Worm (Caenorhabditis elegans) whole organism, L4 larva: ENCODE data around the gene nhr-103.

Source experiments
- D1046.2 ChIP-seq: fragments of 200-800 bp; sonication (Bioruptor generic); IDR thresholded peaks from 2 replicates; pipeline ENCODE4 v1.3.6; 2022; ENCODE audit warnings: missing genetic modification characterization, missing compliant biosample characterization
- F26F4.8 ChIP-seq: fragments of 200-800 bp; sonication (Bioruptor generic); conservative IDR thresholded peaks from 2 replicates; pipeline ENCODE4 v1.3.6; 2022; ENCODE audit warnings: missing genetic modification characterization, missing compliant biosample characterization
- Y105C5A.15 ChIP-seq: fragments of 200-800 bp; sonication (Bioruptor generic); IDR thresholded peaks from 2 replicates; pipeline ENCODE4 v1.3.6; 2022; ENCODE audit warnings: missing genetic modification characterization, missing compliant biosample characterization
- ZK337.2 ChIP-seq: fragments of 200-800 bp; sonication (Bioruptor generic); IDR thresholded peaks from 2 replicates; pipeline ENCODE4 v1.3.6; 2022; ENCODE audit warnings: missing genetic modification reagents, missing genetic modification characterization, missing compliant biosample characterization
- ZK546.5 ChIP-seq, 2 experiments: sonication (generic microtip); optimal IDR thresholded peaks; 2 replicates each; lab custom pipeline; 2017; ENCODE audit warnings: missing biosample characterization in 2 of 2, missing genetic modification characterization in 2 of 2
- aha-1 ChIP-seq: fragments of 150-350 bp; peaks from one replicate; lab custom pipeline; 2014; ENCODE audit warnings: missing biosample characterization, missing genetic modification characterization
- ama-1 ChIP-seq: fragments of 150-350 bp; optimal IDR thresholded peaks from 2 replicates; lab custom pipeline; 2014; ENCODE audit warnings: inconsistent platforms, mixed read lengths
- ceh-44 ChIP-seq: fragments of 200-800 bp; sonication (Bioruptor generic); IDR thresholded peaks from 2 replicates; pipeline ENCODE4 v1.3.6; 2022; ENCODE audit warnings: missing genetic modification reagents, missing genetic modification characterization, missing compliant biosample characterization
- ceh-82 ChIP-seq: sonication (generic microtip); optimal IDR thresholded peaks from 2 replicates; lab custom pipeline; 2017; ENCODE audit warnings: missing biosample characterization, missing genetic modification characterization
- ctbp-1 ChIP-seq: fragments of 200-800 bp; sonication (Bioruptor generic); IDR thresholded peaks from 2 replicates; pipeline ENCODE4 v1.3.6; 2022; ENCODE audit warnings: missing genetic modification reagents, missing genetic modification characterization, missing compliant biosample characterization
- daf-12 ChIP-seq: fragments of 150-350 bp; optimal IDR thresholded peaks from 2 replicates; lab custom pipeline; 2014; ENCODE audit warnings: missing biosample characterization, missing genetic modification reagents, missing genetic modification characterization
- daf-16 ChIP-seq, 3 experiments: sonication (generic microtip); optimal IDR thresholded peaks; 2 replicates each; lab custom pipeline; 2016 to 2017; ENCODE audit warnings: missing genetic modification characterization in 3 of 3, missing genetic modification reagents in 3 of 3, mild to moderate bottlenecking in 2 of 3, missing compliant biosample characterization in 2 of 3, missing biosample characterization in 1 of 3, moderate library complexity in 1 of 3
- dmd-6 ChIP-seq: fragments of 200-800 bp; sonication (Bioruptor generic); IDR thresholded peaks from 2 replicates; pipeline ENCODE4 v1.3.6; 2022; ENCODE audit warnings: missing genetic modification reagents, missing genetic modification characterization, missing compliant biosample characterization
- dmd-8 ChIP-seq: fragments of 200-800 bp; sonication (Bioruptor generic); IDR thresholded peaks from 2 replicates; pipeline ENCODE4 v1.3.6; 2022; ENCODE audit warnings: missing genetic modification characterization, missing compliant biosample characterization
- dmd-9 ChIP-seq: fragments of 200-800 bp; sonication (Bioruptor generic); IDR thresholded peaks from 2 replicates; pipeline ENCODE4 v1.3.6; 2022; ENCODE audit warnings: missing genetic modification reagents, missing genetic modification characterization, missing compliant biosample characterization
- dpl-1 ChIP-seq: fragments of 150-350 bp; optimal IDR thresholded peaks from 2 replicates; lab custom pipeline; 2014; ENCODE audit warnings: missing biosample characterization, missing genetic modification reagents, missing genetic modification characterization
- dve-1 ChIP-seq: sonication (generic microtip); optimal IDR thresholded peaks from 2 replicates; lab custom pipeline; 2017; ENCODE audit warnings: antibody characterized with exemption, mild to moderate bottlenecking, missing genetic modification characterization, missing compliant biosample characterization; ENCODE audit not compliant: insufficient read depth
- fkh-10 ChIP-seq: fragments of 150-350 bp; optimal IDR thresholded peaks from 2 replicates; lab custom pipeline; 2014; ENCODE audit warnings: missing biosample characterization, missing genetic modification reagents, missing genetic modification characterization
- fos-1 ChIP-seq: fragments of 150-350 bp; optimal IDR thresholded peaks from 2 replicates; lab custom pipeline; 2014; ENCODE audit warnings: missing biosample characterization, missing genetic modification characterization
- hlh-11 ChIP-seq: fragments of 200-800 bp; sonication (Bioruptor generic); optimal IDR thresholded peaks from 2 replicates; lab custom pipeline; 2018; ENCODE audit warnings: mild to moderate bottlenecking, missing genetic modification characterization, missing compliant biosample characterization
- hlh-30 ChIP-seq: sonication (generic microtip); optimal IDR thresholded peaks from 2 replicates; lab custom pipeline; 2017; ENCODE audit warnings: antibody characterized with exemption, mild to moderate bottlenecking, missing genetic modification characterization, missing compliant biosample characterization; ENCODE audit not compliant: insufficient read depth
- jun-1 ChIP-seq: fragments of 150-350 bp; optimal IDR thresholded peaks from 2 replicates; lab custom pipeline; 2014; ENCODE audit warnings: missing biosample characterization, missing genetic modification reagents, missing genetic modification characterization
- lin-29 ChIP-seq: fragments of 200-800 bp; sonication (Bioruptor generic); IDR thresholded peaks from 2 replicates; pipeline ENCODE4 v1.3.6; 2022; ENCODE audit warnings: missing genetic modification reagents, missing genetic modification characterization, missing compliant biosample characterization
- lsy-2 ChIP-seq, 2 experiments: fragments of 150-350 bp in 1 of 2; sonication (generic microtip) in 1 of 2; optimal IDR thresholded peaks; 2 replicates each; lab custom pipeline; 2014 to 2017; ENCODE audit warnings: missing biosample characterization in 2 of 2, missing genetic modification characterization in 2 of 2
- madf-5 ChIP-seq, 2 experiments: fragments of 200-800 bp; sonication (Bioruptor generic); IDR thresholded peaks; 2 replicates each; pipeline ENCODE4 v1.3.6; 2022; ENCODE audit warnings: missing compliant biosample characterization in 2 of 2, missing genetic modification characterization in 2 of 2
- mdl-1 ChIP-seq, 2 experiments: fragments of 150-350 bp in 1 of 2; sonication (generic microtip) in 1 of 2; optimal IDR thresholded peaks; 2 replicates each; lab custom pipeline; 2014 to 2017; ENCODE audit warnings: missing biosample characterization in 2 of 2, missing genetic modification characterization in 2 of 2
- mep-1 ChIP-seq: fragments of 150-350 bp; sonication (generic microtip); optimal IDR thresholded peaks from 3 replicates; lab custom pipeline; 2014; ENCODE audit warnings: missing biosample characterization, missing genetic modification characterization
- mes-2 ChIP-seq: sonication (generic microtip); optimal IDR thresholded peaks from 2 replicates; lab custom pipeline; 2016; ENCODE audit warnings: missing genotype, mild to moderate bottlenecking, missing genetic modification characterization, missing compliant biosample characterization; ENCODE audit not compliant: poor library complexity, severe bottlenecking
- mxl-3 ChIP-seq: fragments of 200-800 bp; sonication (Bioruptor generic); optimal IDR thresholded peaks from 2 replicates; lab custom pipeline; 2018; ENCODE audit warnings: mild to moderate bottlenecking, missing genetic modification characterization, missing compliant biosample characterization
- nhr-102 ChIP-seq: sonication (generic microtip); optimal IDR thresholded peaks from 2 replicates; lab custom pipeline; 2016; ENCODE audit warnings: mild to moderate bottlenecking, missing genetic modification characterization, moderate library complexity, missing compliant biosample characterization
- nhr-237 ChIP-seq: sonication (generic microtip); optimal IDR thresholded peaks from 2 replicates; lab custom pipeline; 2017; ENCODE audit warnings: missing biosample characterization, missing genetic modification characterization
- nhr-28 ChIP-seq: fragments of 150-350 bp; optimal IDR thresholded peaks from 2 replicates; lab custom pipeline; 2014; ENCODE audit warnings: missing biosample characterization, missing genetic modification characterization
- nhr-42 ChIP-seq: fragments of 200-800 bp; sonication (Bioruptor generic); IDR thresholded peaks from 2 replicates; pipeline ENCODE4 v1.3.6; 2022; ENCODE audit warnings: missing genetic modification characterization, missing compliant biosample characterization
- nhr-6 ChIP-seq: fragments of 150-350 bp; optimal IDR thresholded peaks from 2 replicates; lab custom pipeline; 2014; ENCODE audit warnings: missing biosample characterization, missing genetic modification characterization
- nhr-77 ChIP-seq: fragments of 150-350 bp; optimal IDR thresholded peaks from 2 replicates; lab custom pipeline; 2014; ENCODE audit warnings: missing biosample characterization, missing genetic modification characterization
- pha-4 ChIP-seq, 2 experiments: fragments of 150-350 bp in 1 of 2; fragments of 200-800 bp in 1 of 2; sonication (Bioruptor generic) in 1 of 2; IDR thresholded peaks in 1 of 2; optimal IDR thresholded peaks in 1 of 2; 2 replicates each; pipeline versions ENCODE4 v1.3.6 to Lab custom; 2014 to 2022; ENCODE audit warnings: missing genetic modification characterization in 2 of 2, missing genetic modification reagents in 2 of 2, missing biosample characterization in 1 of 2, missing compliant biosample characterization in 1 of 2
- php-3 ChIP-seq: fragments of 200-800 bp; sonication (Bioruptor generic); IDR thresholded peaks from 2 replicates; pipeline ENCODE4 v1.3.6; 2022; ENCODE audit warnings: missing genetic modification reagents, missing genetic modification characterization, missing compliant biosample characterization
- pqm-1 ChIP-seq: sonication (generic microtip); optimal IDR thresholded peaks from 2 replicates; lab custom pipeline; 2017; ENCODE audit warnings: missing biosample characterization, missing genetic modification characterization
- set-16 ChIP-seq: fragments of 200-800 bp; sonication (Bioruptor generic); IDR thresholded peaks from 2 replicates; pipeline ENCODE4 v1.3.6; 2022; ENCODE audit warnings: missing genetic modification reagents, missing genetic modification characterization, missing compliant biosample characterization
- skn-1 ChIP-seq: fragments of 150-350 bp; optimal IDR thresholded peaks from 2 replicates; lab custom pipeline; 2014; ENCODE audit warnings: missing biosample characterization, missing genetic modification characterization
- snpc-1.2 ChIP-seq: fragments of 200-800 bp; sonication (Bioruptor generic); IDR thresholded peaks from 2 replicates; pipeline ENCODE4 v1.3.6; 2022; ENCODE audit warnings: missing genetic modification reagents, missing genetic modification characterization, missing compliant biosample characterization
- unc-130 ChIP-seq: sonication (generic microtip); optimal IDR thresholded peaks from 2 replicates; lab custom pipeline; 2016; ENCODE audit warnings: missing genetic modification reagents, missing genetic modification characterization, missing compliant biosample characterization
- zag-1 ChIP-seq: fragments of 150-350 bp; optimal IDR thresholded peaks from 2 replicates; lab custom pipeline; 2014; ENCODE audit warnings: missing biosample characterization, missing genetic modification characterization
- zip-2 ChIP-seq: fragments of 150-350 bp; optimal IDR thresholded peaks from 2 replicates; lab custom pipeline; 2014; ENCODE audit warnings: missing biosample characterization, missing genetic modification characterization

The nhr-103 gene

ce11 chrV:2214428-2215038 lies 10.7 kb upstream of the nhr-103 start, which contains the start of gene nhr-184 (continued):
- TF ChIP-seq snpc-1.2 (GFP tag; lab: Robert Waterston, UW) (no peak), madf-5 (GFP tag; IDR thresholded peaks at IDR 0.05; lab: Robert Waterston, UW) (no peak)

- TF ChIP-seq dmd-9 (GFP tag; lab: Robert Waterston, UW), result no peak
- no peak for TF ChIP-seq php-3
- TF ChIP-seq madf-5 (GFP tag; IDR thresholded peaks at IDR 0.05; lab: Robert Waterston, UW), result no peak
- TF ChIP-seq fkh-10 (GFP tag; lab: Kevin White, UChicago), result no peak
- TF ChIP-seq ceh-82 (tag; lab: Kevin White, UChicago), result no peak
- TF ChIP-seq set-16 (GFP tag; lab: Robert Waterston, UW), result no peak
- no peak for TF ChIP-seq jun-1 (tag; lab: Kevin White, UChicago)
- no peak for TF ChIP-seq lin-29
- TF ChIP-seq ZK546.5 (tag; optimal IDR thresholded peaks at IDR 0.05; lab: Kevin White, UChicago), result no peak
- TF ChIP-seq zag-1, result no peak
- TF ChIP-seq daf-16 (GFP tag; optimal IDR thresholded peaks at IDR 0.05; lab: Kevin White, UChicago), result no peak
- no peak for TF ChIP-seq daf-16 (tag; optimal IDR thresholded peaks at IDR 0.05; lab: Kevin White, UChicago)
- TF ChIP-seq ZK337.2 (GFP tag; lab: Robert Waterston, UW), result no peak
Measured at ce11 chrV:2215352-2215751, 9.9 kb upstream of the nhr-103 start, which contains the start of gene nstp-8. nstp-8 (plus strand) TSS chrV:2215652.

ce11 chrV:2216927-2217326 lies 8.3 kb upstream of the nhr-103 start:
- TF ChIP-seq D1046.2 (GFP tag; lab: Robert Waterston, UW) (0 out of 2 replicates have a peak, but pooled peaks have one; percentile 23), dmd-9 (GFP tag; lab: Robert Waterston, UW) (no peak), aha-1 (peak; percentile 91), Y105C5A.15 (GFP tag; lab: Robert Waterston, UW) (no peak)

ce11 chrV:2218803-2219202 lies 6.4 kb upstream of the nhr-103 start, which contains the start of gene nhr-56:
nhr-56 (plus strand) TSS chrV:2219004.
- peak; percentile 21 for TF ChIP-seq nhr-102
- TF ChIP-seq hlh-30, result peak; percentile 86
- no peak for TF ChIP-seq fos-1
- TF ChIP-seq mxl-3 (GFP tag; lab: Kevin White, UChicago), result peak; percentile 49
- peak; percentile 81 for TF ChIP-seq nhr-28
- no peak for TF ChIP-seq daf-16 (GFP tag; optimal IDR thresholded peaks at IDR 0.05; lab: Kevin White, UChicago)
- peak; percentile 84 for TF ChIP-seq daf-16 (tag; optimal IDR thresholded peaks at IDR 0.05; lab: Kevin White, UChicago)
- no peak for TF ChIP-seq D1046.2 (GFP tag; lab: Robert Waterston, UW)
- TF ChIP-seq nhr-6 (tag; lab: Kevin White, UChicago), result peak; percentile 20
- no peak for TF ChIP-seq zip-2 (tag; lab: Kevin White, UChicago)
- peak; percentile 71 for TF ChIP-seq nhr-77
- no peak for TF ChIP-seq nhr-237
- no peak for TF ChIP-seq unc-130
- peak in 1 of 2 experiments; percentile 58 for TF ChIP-seq lsy-2 (tag; optimal IDR thresholded peaks at IDR 0.05; lab: Kevin White, UChicago)
- no peak for TF ChIP-seq dpl-1 (GFP tag; lab: Kevin White, UChicago)
- peak in 1 of 2 experiments; percentile 49 for TF ChIP-seq mdl-1 (tag; optimal IDR thresholded peaks at IDR 0.05; lab: Kevin White, UChicago)
- TF ChIP-seq dmd-8 (GFP tag; lab: Robert Waterston, UW), result no peak
- peak; percentile 54 for TF ChIP-seq mep-1 (tag; lab: Kevin White, UChicago)
- TF ChIP-seq F26F4.8, result no peak
- TF ChIP-seq pha-4 (GFP tag; IDR thresholded peaks at IDR 0.05; lab: Robert Waterston, UW), result 0 out of 2 replicates have a peak, but pooled peaks have one; percentile 16
- peak; percentile 75 for TF ChIP-seq pha-4 (tag; optimal IDR thresholded peaks at IDR 0.05; lab: Kevin White, UChicago)
- TF ChIP-seq dve-1 (tag; lab: Kevin White, UChicago), result peak; percentile 67
- peak; percentile 74 for TF ChIP-seq dmd-6 (GFP tag; lab: Robert Waterston, UW)
- no peak for TF ChIP-seq daf-12 (tag; lab: Kevin White, UChicago)
- TF ChIP-seq hlh-11, result peak; percentile 81
- no peak for TF ChIP-seq ctbp-1
- no peak for TF ChIP-seq skn-1 (tag; lab: Kevin White, UChicago)
- no peak for TF ChIP-seq nhr-42
- peak; percentile 60 for TF ChIP-seq mes-2 (tag; lab: Kevin White, UChicago)
- no peak for TF ChIP-seq ama-1 (lab: Kevin White, UChicago)
- no peak for TF ChIP-seq ceh-44 (GFP tag; lab: Robert Waterston, UW)
- TF ChIP-seq pqm-1 (tag; lab: Kevin White, UChicago), result peak; percentile 55
